Fruit fly (Drosophila melanogaster) whole organism, prepupa: ENCODE results near the gene RIOK2.
A peak's percentile ranks its signal among the peaks of the same experiment; 100 is the strongest.

ENCODE experiments used
- Blimp-1 ChIP-seq: fragments of 200-800 bp; sonication (Bioruptor generic); optimal IDR thresholded peaks from 3 replicates; lab custom pipeline; 2017; ENCODE audit warnings: missing biosample characterization, missing genetic modification characterization, mild to moderate bottlenecking, moderate library complexity, missing genetic modification reagents
- CG10669 ChIP-seq: fragments of 200-800 bp; sonication (Bioruptor generic); optimal IDR thresholded peaks from 3 replicates; lab custom pipeline; 2018; ENCODE audit warnings: missing biosample characterization, mild to moderate bottlenecking, missing genetic modification characterization, moderate library complexity
- CG11294 ChIP-seq: fragments of 200-800 bp; sonication (Bioruptor generic); IDR thresholded peaks from 2 replicates; pipeline ENCODE4 v1.3.6; 2022; ENCODE audit warnings: missing biosample characterization, missing genetic modification characterization
- CG11762 ChIP-seq: fragments of 200-800 bp; sonication (Bioruptor generic); optimal IDR thresholded peaks from 3 replicates; lab custom pipeline; 2016; ENCODE audit warnings: missing biosample characterization, missing genetic modification characterization; ENCODE audit not compliant: insufficient read depth
- CG11902 ChIP-seq: fragments of 200-800 bp; sonication (Bioruptor generic); optimal IDR thresholded peaks from 3 replicates; lab custom pipeline; 2016; ENCODE audit warnings: missing biosample characterization, missing genetic modification characterization
- CG15336 ChIP-seq: fragments of 200-800 bp; sonication (Bioruptor generic); IDR thresholded peaks from 2 replicates; pipeline ENCODE4 v1.3.6; 2022; ENCODE audit warnings: missing biosample characterization, missing genetic modification characterization
- CG3032 ChIP-seq: fragments of 200-800 bp; optimal IDR thresholded peaks from 2 replicates; lab custom pipeline; 2019; ENCODE audit warnings: missing biosample characterization, mild to moderate bottlenecking, missing genetic modification characterization, moderate library complexity
- CG31627 ChIP-seq: fragments of 200-800 bp; sonication (Bioruptor generic); optimal IDR thresholded peaks from 3 replicates; lab custom pipeline; 2016; ENCODE audit warnings: missing biosample characterization, missing genetic modification characterization
- CG3919 ChIP-seq: fragments of 200-800 bp; sonication (Bioruptor generic); optimal IDR thresholded peaks from 3 replicates; lab custom pipeline; 2016; ENCODE audit warnings: missing biosample characterization, missing genetic modification characterization
- CG4318 ChIP-seq: fragments of 200-800 bp; sonication (Bioruptor generic); optimal IDR thresholded peaks from 3 replicates; lab custom pipeline; 2017; ENCODE audit warnings: missing biosample characterization, mild to moderate bottlenecking, missing genetic modification characterization
- CG6163 ChIP-seq: fragments of 200-800 bp; sonication (Bioruptor generic); IDR thresholded peaks from 3 replicates; pipeline ENCODE4 v1.3.6; 2022; ENCODE audit warnings: missing biosample characterization, missing genetic modification characterization
- CG6792 ChIP-seq: fragments of 200-800 bp; sonication (Bioruptor generic); optimal IDR thresholded peaks from 3 replicates; lab custom pipeline; 2016; ENCODE audit warnings: missing biosample characterization, missing genetic modification characterization
- CG6808 ChIP-seq: fragments of 200-800 bp; sonication (Bioruptor generic); optimal IDR thresholded peaks from 3 replicates; lab custom pipeline; 2017; ENCODE audit warnings: missing biosample characterization, missing genetic modification characterization, mild to moderate bottlenecking, moderate library complexity, missing genetic modification reagents
- CG6854 ChIP-seq: fragments of 200-800 bp; sonication (Bioruptor generic); optimal IDR thresholded peaks from 2 replicates; lab custom pipeline; 2017; ENCODE audit warnings: missing biosample characterization, mild to moderate bottlenecking, missing genetic modification characterization
- CG7368 ChIP-seq: fragments of 200-800 bp; sonication (Bioruptor generic); optimal IDR thresholded peaks from 3 replicates; lab custom pipeline; 2016; ENCODE audit warnings: missing biosample characterization, missing genetic modification characterization
- CG8119 ChIP-seq: fragments of 200-800 bp; sonication (Bioruptor generic); IDR thresholded peaks from 3 replicates; pipeline ENCODE4 v1.3.6; 2022; ENCODE audit warnings: missing biosample characterization, missing genetic modification characterization
- CG8319 ChIP-seq: fragments of 200-800 bp; sonication (Bioruptor generic); optimal IDR thresholded peaks from 3 replicates; lab custom pipeline; 2016; ENCODE audit warnings: missing biosample characterization, missing genetic modification characterization
- CG9139 ChIP-seq: fragments of 200-800 bp; sonication (Bioruptor generic); optimal IDR thresholded peaks from 3 replicates; lab custom pipeline; 2017; ENCODE audit warnings: missing biosample characterization, mild to moderate bottlenecking, missing genetic modification characterization
- Eip75B ChIP-seq: fragments of 200-800 bp; sonication (Bioruptor generic); optimal IDR thresholded peaks from 3 replicates; lab custom pipeline; 2016; ENCODE audit warnings: missing biosample characterization, missing genetic modification characterization
- Eip78C ChIP-seq: fragments of 200-800 bp; sonication (Bioruptor generic); peaks from one replicate; lab custom pipeline; 2016; ENCODE audit warnings: missing biosample characterization, missing genetic modification characterization
- Eip93F ChIP-seq: fragments of 200-800 bp; sonication (Bioruptor generic); optimal IDR thresholded peaks from 2 replicates; lab custom pipeline; 2016; ENCODE audit warnings: missing biosample characterization, mild to moderate bottlenecking, missing genetic modification characterization
- Ets21C ChIP-seq: fragments of 200-800 bp; sonication (Bioruptor generic); optimal IDR thresholded peaks from 3 replicates; lab custom pipeline; 2016; ENCODE audit warnings: missing biosample characterization, missing genetic modification characterization
- Ets96B ChIP-seq: fragments of 200-800 bp; optimal IDR thresholded peaks from 2 replicates; lab custom pipeline; 2019; ENCODE audit warnings: missing biosample characterization, mild to moderate bottlenecking, missing genetic modification characterization, moderate library complexity
- Gug ChIP-seq: fragments of 200-800 bp; sonication (Bioruptor generic); IDR thresholded peaks from 2 replicates; pipeline ENCODE4 v1.3.6; 2022; ENCODE audit warnings: missing biosample characterization, missing genetic modification characterization
- Hr38 ChIP-seq: sonication (Bioruptor generic); optimal IDR thresholded peaks from 2 replicates; lab custom pipeline; 2016; ENCODE audit warnings: missing biosample characterization, missing genetic modification characterization
- Hr39 ChIP-seq: fragments of 200-800 bp; sonication (Bioruptor generic); optimal IDR thresholded peaks from 2 replicates; lab custom pipeline; 2016; ENCODE audit warnings: missing biosample characterization, missing genetic modification characterization
- Lpt ChIP-seq: fragments of 200-800 bp; sonication (Bioruptor generic); optimal IDR thresholded peaks from 3 replicates; lab custom pipeline; 2016; ENCODE audit warnings: missing biosample characterization, missing genetic modification characterization
- Met ChIP-seq: fragments of 200-800 bp; sonication (Bioruptor generic); optimal IDR thresholded peaks from 3 replicates; lab custom pipeline; 2016; ENCODE audit warnings: missing biosample characterization, missing genetic modification characterization
- OdsH ChIP-seq: fragments of 200-800 bp; sonication (Bioruptor generic); optimal IDR thresholded peaks from 3 replicates; lab custom pipeline; 2016; ENCODE audit warnings: missing biosample characterization, missing genetic modification characterization
- Smox ChIP-seq: fragments of 200-800 bp; sonication (Bioruptor generic); optimal IDR thresholded peaks from 3 replicates; lab custom pipeline; 2016; ENCODE audit warnings: missing biosample characterization, missing genetic modification characterization
- Sox15 ChIP-seq: fragments of 200-800 bp; sonication (Bioruptor generic); optimal IDR thresholded peaks from 3 replicates; lab custom pipeline; 2016; ENCODE audit warnings: missing biosample characterization, missing genetic modification characterization
- achi ChIP-seq: fragments of 200-800 bp; sonication (Bioruptor generic); optimal IDR thresholded peaks from 3 replicates; lab custom pipeline; 2016; ENCODE audit warnings: missing biosample characterization, missing genetic modification characterization
- acj6 ChIP-seq: fragments of 200-800 bp; sonication (Bioruptor generic); optimal IDR thresholded peaks from 3 replicates; lab custom pipeline; 2016; ENCODE audit warnings: missing biosample characterization, missing genetic modification characterization
- dac ChIP-seq: fragments of 200-800 bp; sonication (Bioruptor generic); optimal IDR thresholded peaks from 2 replicates; lab custom pipeline; 2017; ENCODE audit warnings: missing biosample characterization, mild to moderate bottlenecking, missing genetic modification characterization
- dsx ChIP-seq: fragments of 200-800 bp; optimal IDR thresholded peaks from 3 replicates; lab custom pipeline; 2019; ENCODE audit warnings: missing biosample characterization, mild to moderate bottlenecking, missing genetic modification characterization, moderate library complexity; ENCODE audit not compliant: poor library complexity, severe bottlenecking
- eg ChIP-seq: fragments of 200-800 bp; sonication (Bioruptor generic); IDR thresholded peaks from 3 replicates; pipeline ENCODE4 v1.3.6; 2022; ENCODE audit warnings: missing biosample characterization, missing genetic modification characterization
- esn ChIP-seq: fragments of 200-800 bp; sonication (Bioruptor generic); optimal IDR thresholded peaks from 2 replicates; lab custom pipeline; 2016; ENCODE audit warnings: missing biosample characterization, mild to moderate bottlenecking, missing genetic modification characterization, moderate library complexity
- fd59A ChIP-seq: fragments of 200-800 bp; sonication (Bioruptor generic); optimal IDR thresholded peaks from 2 replicates; lab custom pipeline; 2017; ENCODE audit warnings: missing biosample characterization, mild to moderate bottlenecking, missing genetic modification characterization, missing genetic modification reagents
- fd85E ChIP-seq: fragments of 200-800 bp; sonication (Bioruptor generic); optimal IDR thresholded peaks from 3 replicates; lab custom pipeline; 2016; ENCODE audit warnings: missing biosample characterization, missing genetic modification characterization
- fkh ChIP-seq: fragments of 200-800 bp; sonication (Bioruptor generic); optimal IDR thresholded peaks from 3 replicates; lab custom pipeline; 2017; ENCODE audit warnings: missing biosample characterization, mild to moderate bottlenecking, missing genetic modification characterization, moderate library complexity
- lz ChIP-seq: fragments of 200-800 bp; sonication (Bioruptor generic); optimal IDR thresholded peaks from 3 replicates; lab custom pipeline; 2016; ENCODE audit warnings: missing biosample characterization, missing genetic modification characterization
- net ChIP-seq: fragments of 200-800 bp; sonication (Bioruptor generic); optimal IDR thresholded peaks from 3 replicates; lab custom pipeline; 2016; ENCODE audit warnings: missing biosample characterization, missing genetic modification characterization
- pdm3 ChIP-seq: fragments of 200-800 bp; sonication (Bioruptor generic); optimal IDR thresholded peaks from 3 replicates; lab custom pipeline; 2016; ENCODE audit warnings: missing biosample characterization, missing genetic modification characterization
- salr ChIP-seq, 2 experiments: fragments of 200-800 bp; sonication (Bioruptor generic); optimal IDR thresholded peaks; 3 replicates each; lab custom pipeline; 2016 to 2018; ENCODE audit warnings: missing biosample characterization in 2 of 2, missing genetic modification characterization in 2 of 2, mild to moderate bottlenecking in 1 of 2
- svp ChIP-seq: fragments of 200-800 bp; sonication (Bioruptor generic); peaks from one replicate; lab custom pipeline; 2016; ENCODE audit warnings: missing biosample characterization, missing genetic modification characterization
- topi ChIP-seq: fragments of 200-800 bp; sonication (Bioruptor generic); optimal IDR thresholded peaks from 3 replicates; lab custom pipeline; 2016; ENCODE audit warnings: missing biosample characterization, missing genetic modification characterization
- vri ChIP-seq: fragments of 200-800 bp; sonication (Bioruptor generic); optimal IDR thresholded peaks from 3 replicates; lab custom pipeline; 2016; ENCODE audit warnings: missing biosample characterization, mild to moderate bottlenecking, missing genetic modification characterization

Gene RIOK2

DNA sequence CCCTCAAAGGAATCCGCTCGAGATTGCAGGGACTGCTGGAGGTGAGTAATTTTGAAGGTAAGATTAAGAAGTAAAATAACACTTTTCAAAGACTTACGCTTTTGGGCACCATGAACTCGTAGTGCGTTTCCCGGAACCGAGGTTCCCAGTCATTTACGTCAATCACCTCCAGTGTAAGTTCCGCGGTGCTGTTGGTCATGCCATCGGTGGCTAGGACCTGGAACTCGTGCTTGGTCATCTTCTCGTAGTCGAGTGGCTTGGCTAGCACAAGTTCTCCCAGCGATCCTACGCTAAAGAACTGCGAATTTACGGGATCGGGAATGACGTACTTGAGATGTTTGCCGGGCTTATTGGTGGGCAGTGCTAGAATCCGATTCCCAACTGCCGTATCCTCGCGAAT, 40.2 kb upstream of the RIOK2 start:
- TF ChIP-seq CG3919 (GFP tag; lab: Kevin White, UChicago) (no peak), dsx (GFP tag; lab: Kevin White, UChicago) (no peak), CG6163 (GFP tag; lab: Robert Waterston, UW) (no peak), salr (GFP tag; optimal IDR thresholded peaks at IDR 0.05; lab: Kevin White, UChicago) (no peak), fd59A (GFP tag; lab: Kevin White, UChicago) (no peak), topi (no peak), CG7368 (GFP tag; lab: Kevin White, UChicago) (no peak), CG8119 (GFP tag; lab: Robert Waterston, UW) (no peak), Ets96B (tag; lab: Kevin White, UChicago) (no peak), CG31627 (GFP tag; lab: Kevin White, UChicago) (no peak)

DNA sequence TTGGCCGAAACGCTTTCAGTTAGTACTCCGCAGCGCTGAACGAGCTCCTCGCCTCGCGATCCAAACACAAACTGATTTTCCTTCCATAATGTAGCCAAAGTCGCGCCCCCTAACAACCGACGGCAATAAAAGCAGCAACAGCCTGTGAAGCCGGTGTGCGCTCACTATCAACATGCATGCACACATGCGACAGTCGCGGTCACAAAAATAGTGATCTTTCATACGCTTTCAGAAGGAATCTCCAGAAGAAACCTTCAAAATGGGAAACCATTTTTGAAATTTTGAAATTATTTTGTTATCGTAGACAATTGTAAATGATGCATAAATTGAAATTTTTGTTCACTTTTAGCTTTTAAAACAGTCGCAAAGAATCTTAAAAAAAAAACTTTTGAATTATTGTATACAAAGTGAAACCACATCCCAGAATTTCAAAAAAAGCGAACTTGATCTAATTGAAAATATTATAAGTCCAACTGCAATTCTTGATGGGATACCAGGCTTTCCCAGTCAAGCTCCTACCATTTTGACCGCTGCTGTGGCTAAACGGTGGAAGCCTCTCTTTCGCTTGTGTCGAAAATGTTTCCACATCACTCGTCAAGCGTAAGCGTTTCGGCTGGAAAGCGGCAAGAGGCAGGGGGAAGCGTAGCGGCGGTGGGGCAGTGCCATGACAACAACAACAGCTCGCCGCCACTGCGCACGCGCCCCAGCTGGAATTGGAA, 33.2 kb upstream of the RIOK2 start, which contains the start of gene Cad96Cb:
Gene Cad96Cb, minus strand, starts transcription at position 51 of the 719 bp plus-strand sequence.
- TF ChIP-seq salr (GFP tag; optimal IDR thresholded peaks at IDR 0.05; lab: Kevin White, UChicago): peak; percentile 57 to 98
- TF ChIP-seq Sox15: peak; percentile 84
- peak; percentile 92 for TF ChIP-seq lz (GFP tag; lab: Kevin White, UChicago)
- TF ChIP-seq Hr38 (GFP tag; lab: Kevin White, UChicago): peak; percentile 12
- TF ChIP-seq CG6163 (GFP tag; lab: Robert Waterston, UW): peak; percentile 81
- peak; percentile 91 for TF ChIP-seq Smox (GFP tag; lab: Kevin White, UChicago)
- TF ChIP-seq CG6808 (GFP tag; lab: Kevin White, UChicago): peak; percentile 93
- peak; percentile 99 for TF ChIP-seq Eip78C (GFP tag; lab: Kevin White, UChicago)
- TF ChIP-seq Met (GFP tag; lab: Kevin White, UChicago): peak; percentile 95
- peak; percentile 79 for TF ChIP-seq vri (GFP tag; lab: Kevin White, UChicago)
- TF ChIP-seq fd85E (GFP tag; lab: Kevin White, UChicago): peak; percentile 57
- no peak for TF ChIP-seq fkh
- peak; percentile 98 for TF ChIP-seq svp (GFP tag; lab: Kevin White, UChicago)
- TF ChIP-seq dac: peak; percentile 91
- peak; percentile 79 for TF ChIP-seq CG9139 (GFP tag; lab: Kevin White, UChicago)
- peak; percentile 90 for TF ChIP-seq CG6792 (GFP tag; lab: Kevin White, UChicago)
- TF ChIP-seq CG8319 (GFP tag; lab: Kevin White, UChicago): peak; percentile 89
- peak; percentile 80; the same call in 2 of the 3 replicates for TF ChIP-seq eg (GFP tag; lab: Robert Waterston, UW)
- TF ChIP-seq pdm3 (GFP tag; lab: Kevin White, UChicago): peak; percentile 92
- TF ChIP-seq OdsH (GFP tag; lab: Kevin White, UChicago): peak; percentile 93
- peak; percentile 91 for TF ChIP-seq Eip75B (GFP tag; lab: Kevin White, UChicago)
- peak; percentile 95 for TF ChIP-seq esn
- TF ChIP-seq CG6854: peak; percentile 87
- TF ChIP-seq CG15336 (GFP tag; lab: Robert Waterston, UW): peak; percentile 90
- TF ChIP-seq CG8119 (GFP tag; lab: Robert Waterston, UW): peak; percentile 94
- TF ChIP-seq CG11762: peak; percentile 93
- TF ChIP-seq Blimp-1 (GFP tag; lab: Kevin White, UChicago): peak; percentile 76
- TF ChIP-seq CG10669 (GFP tag; lab: Kevin White, UChicago): peak; percentile 89
- peak; percentile 85 for TF ChIP-seq CG11902 (GFP tag; lab: Kevin White, UChicago)
- peak; percentile 90 for TF ChIP-seq CG3032 (tag; lab: Kevin White, UChicago)
- peak; percentile 93 for TF ChIP-seq achi (GFP tag; lab: Kevin White, UChicago)
- TF ChIP-seq CG7368 (GFP tag; lab: Kevin White, UChicago): peak; percentile 80
- TF ChIP-seq net (GFP tag; lab: Kevin White, UChicago): peak; percentile 94
- peak; percentile 95 for TF ChIP-seq CG4318 (GFP tag; lab: Kevin White, UChicago)
- peak; percentile 61 for TF ChIP-seq CG11294
- peak; percentile 91 for TF ChIP-seq acj6 (GFP tag; lab: Kevin White, UChicago)
- TF ChIP-seq Hr39: peak; percentile 92
- TF ChIP-seq topi: peak; percentile 95
- peak; percentile 92 for TF ChIP-seq CG31627 (GFP tag; lab: Kevin White, UChicago)
- peak; percentile 92 for TF ChIP-seq Lpt (GFP tag; lab: Kevin White, UChicago)
- TF ChIP-seq Ets21C (GFP tag; lab: Kevin White, UChicago): peak; percentile 86
- TF ChIP-seq Eip93F: peak; percentile 50
- peak; percentile 79 for TF ChIP-seq Gug (GFP tag; lab: Robert Waterston, UW)
- TF ChIP-seq fd59A (GFP tag; lab: Kevin White, UChicago): peak; percentile 89
